Worm (Caenorhabditis elegans): ENCODE data around the gene Y41D4A.4.

Y41D4A.4 gene

DNA sequence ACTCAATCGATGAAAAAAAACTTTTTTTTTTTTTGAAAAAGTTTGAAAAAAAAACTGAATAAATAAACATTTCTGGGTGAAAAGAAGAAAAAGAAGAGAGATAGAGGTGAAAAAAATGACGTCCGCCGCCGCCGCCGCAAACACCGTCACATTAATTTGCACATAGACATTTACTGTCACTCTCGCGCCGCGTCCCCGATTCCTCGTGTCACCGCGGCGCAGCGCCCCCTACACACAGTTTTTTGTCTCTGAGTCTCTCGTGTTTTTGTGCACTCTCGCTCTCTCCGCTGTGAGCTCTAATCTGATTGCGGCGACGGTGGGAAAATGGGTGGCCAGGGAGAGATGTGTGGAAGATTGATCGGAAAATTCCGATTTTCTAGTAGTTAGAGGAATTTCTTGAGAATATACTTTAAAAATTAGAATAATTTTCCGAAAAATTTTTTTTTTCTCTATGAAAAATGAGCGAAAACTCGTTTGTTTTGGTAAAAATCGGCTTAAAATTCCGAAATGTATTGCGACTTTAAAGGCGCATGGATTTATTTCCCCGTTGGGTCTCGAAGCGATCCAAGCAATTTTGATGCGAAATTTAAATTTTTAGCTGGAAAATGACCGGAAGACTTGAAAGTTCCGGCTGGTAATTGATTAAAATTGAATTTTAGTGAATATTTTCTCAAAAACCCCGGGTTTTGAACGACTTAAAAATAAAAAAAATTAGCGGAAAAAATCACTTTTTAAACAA is 6.3 kb upstream of the Y41D4A.4 start (continued):
- no peak for TF ChIP-seq nhr-102 (tag; optimal IDR thresholded peaks at IDR 0.05)
- TF ChIP-seq fkh-10 (GFP tag; optimal IDR thresholded peaks at IDR 0.05): no peak
- no peak for TF ChIP-seq vab-7 (GFP tag; IDR thresholded peaks at IDR 0.05)
- TF ChIP-seq nhr-42 (GFP tag; IDR thresholded peaks at IDR 0.05): no peak
- no peak for TF ChIP-seq dmd-8 (GFP tag; IDR thresholded peaks at IDR 0.05)
- TF ChIP-seq lin-38 (GFP tag; IDR thresholded peaks at IDR 0.05): peak; percentile 59
- no peak for TF ChIP-seq arid-1 (GFP tag; conservative IDR thresholded peaks at IDR 0.05)
- TF ChIP-seq mes-2 (tag; optimal IDR thresholded peaks at IDR 0.05; ENCODE audit: poor library complexity, severe bottlenecking): peak; percentile 40
- peak; percentile 48; the same call in 1 of the 2 replicates for TF ChIP-seq dmd-6 (GFP tag; IDR thresholded peaks at IDR 0.05)
- TF ChIP-seq nhr-237 (tag; optimal IDR thresholded peaks at IDR 0.05): no peak
- no peak for TF ChIP-seq ceh-20 (GFP tag; IDR thresholded peaks at IDR 0.05)
- no peak for TF ChIP-seq zip-11 (GFP tag; IDR thresholded peaks at IDR 0.05)
- no peak for TF ChIP-seq Y48G9A.11 (GFP tag; IDR thresholded peaks at IDR 0.05)
- no peak for TF ChIP-seq spr-1 (tag; optimal IDR thresholded peaks at IDR 0.05)
- TF ChIP-seq gei-8 (GFP tag; optimal IDR thresholded peaks at IDR 0.05): no peak
- TF ChIP-seq rbr-2 (tag; optimal IDR thresholded peaks at IDR 0.05): no peak
- no peak for TF ChIP-seq lin-13 (GFP tag; optimal IDR thresholded peaks at IDR 0.05)
- peak; percentile 61 for TF ChIP-seq mxl-3 (GFP tag; optimal IDR thresholded peaks at IDR 0.05)
- peak; percentile 42 for TF ChIP-seq dve-1 (tag; optimal IDR thresholded peaks at IDR 0.05; ENCODE audit: insufficient read depth)
- peak; percentile 3 for TF ChIP-seq dpl-1 (GFP tag; optimal IDR thresholded peaks at IDR 0.05)

DNA sequence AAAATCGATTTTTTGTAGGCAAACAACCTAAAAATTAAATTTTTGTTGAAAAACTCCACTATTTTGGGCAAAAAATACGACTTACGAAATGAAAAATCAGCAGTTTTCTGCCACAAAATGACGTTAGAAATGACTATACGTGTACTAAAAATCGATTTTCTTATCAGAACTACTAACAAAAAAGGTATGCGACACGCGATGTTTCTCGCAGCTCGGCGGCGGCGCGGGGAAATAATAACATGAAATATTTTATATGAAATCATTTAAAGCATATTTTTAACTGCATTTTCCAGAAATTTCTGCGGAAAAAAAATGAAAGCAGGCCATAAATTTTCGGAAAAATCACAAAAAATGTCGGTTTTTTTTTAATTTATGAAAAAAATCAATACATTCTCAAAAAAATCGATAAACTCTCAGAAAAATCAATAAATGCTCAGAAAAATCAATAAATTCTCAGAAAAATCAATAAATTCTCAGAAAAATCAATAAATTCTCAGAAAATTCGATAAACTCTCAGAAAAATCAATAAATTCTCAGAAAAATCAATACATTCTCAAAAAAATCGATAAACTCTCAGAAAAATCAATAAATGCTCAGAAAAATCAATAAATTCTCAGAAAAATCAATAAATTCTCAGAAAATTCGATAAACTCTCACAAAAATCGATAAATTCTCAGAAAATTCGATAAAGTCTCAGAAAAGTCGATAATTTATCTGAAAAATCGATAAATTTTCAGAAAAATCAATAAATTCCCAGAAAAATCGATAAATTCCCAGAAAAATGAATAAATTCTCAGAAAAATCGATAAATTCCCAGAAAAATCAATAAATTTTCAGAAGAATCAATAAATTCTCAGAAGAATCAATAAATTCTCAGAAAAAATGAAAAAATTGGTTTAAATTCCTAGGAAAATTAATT is 5.4 kb upstream of the Y41D4A.4 start, which contains the start of gene ptpn-22:
ptpn-22 (minus strand) TSS at position 158 of the 919 bp plus-strand sequence.
- no peak for TF ChIP-seq fos-1 (tag; optimal IDR thresholded peaks at IDR 0.05)
- no peak for TF ChIP-seq zfp-3 (GFP tag; conservative IDR thresholded peaks at IDR 0.05)
- peak; percentile 25 for TF ChIP-seq hlh-11 (tag; optimal IDR thresholded peaks at IDR 0.05)
- no peak for TF ChIP-seq F10B5.3 (tag; optimal IDR thresholded peaks at IDR 0.05)
- TF ChIP-seq aha-1 (tag): peak; percentile 35
- no peak for TF ChIP-seq nhr-42 (GFP tag; IDR thresholded peaks at IDR 0.05)
- no peak for TF ChIP-seq nhr-237 (tag; optimal IDR thresholded peaks at IDR 0.05)
- no peak for TF ChIP-seq ama-1 (optimal IDR thresholded peaks at IDR 0.05)
- no peak for TF ChIP-seq ceh-82 (tag; optimal IDR thresholded peaks at IDR 0.05)
- TF ChIP-seq daf-12 (tag; optimal IDR thresholded peaks at IDR 0.05): no peak
- TF ChIP-seq dmd-6 (GFP tag; IDR thresholded peaks at IDR 0.05): no peak
- TF ChIP-seq nhr-48 (tag; optimal IDR thresholded peaks at IDR 0.05): no peak
- TF ChIP-seq zip-2 (tag; optimal IDR thresholded peaks at IDR 0.05): no peak
- no peak for TF ChIP-seq duxl-1 (tag; optimal IDR thresholded peaks at IDR 0.05; ENCODE audit: poor library complexity)
- TF ChIP-seq ceh-28 (tag; optimal IDR thresholded peaks at IDR 0.05): peak; percentile 90
- no peak for TF ChIP-seq F49E8.2 (tag; optimal IDR thresholded peaks at IDR 0.05; ENCODE audit: borderline replicate concordance)
- no peak for TF ChIP-seq zag-1 (tag; optimal IDR thresholded peaks at IDR 0.05)
- TF ChIP-seq R02D3.7 (tag; optimal IDR thresholded peaks at IDR 0.05): no peak
- no peak for TF ChIP-seq daf-16 (GFP tag; optimal IDR thresholded peaks at IDR 0.05)
- peak; percentile 18 for TF ChIP-seq daf-16 (tag; optimal IDR thresholded peaks at IDR 0.05)
- no peak for TF ChIP-seq T20F7.1 (GFP tag; optimal IDR thresholded peaks at IDR 0.05)
- no peak for TF ChIP-seq nhr-102 (tag; optimal IDR thresholded peaks at IDR 0.05)
- no peak for TF ChIP-seq lin-39 (tag; optimal IDR thresholded peaks at IDR 0.05)
- peak; percentile 9 for TF ChIP-seq nhr-28 (tag; optimal IDR thresholded peaks at IDR 0.05)
- TF ChIP-seq spr-1 (tag; optimal IDR thresholded peaks at IDR 0.05): no peak
- TF ChIP-seq tra-1 (GFP tag; IDR thresholded peaks at IDR 0.05): no peak
